Fruit fly (Drosophila melanogaster) whole organism, embryonic: ENCODE results near the gene CG32137.

Experiments used
- CG13287 ChIP-seq: fragments of 200-800 bp; sonication (Bioruptor generic); IDR thresholded peaks from 2 replicates; pipeline ENCODE4 v1.3.6; 2022; ENCODE audit warnings: missing biosample characterization, missing genetic modification characterization; ENCODE audit not compliant: partially characterized antibody
- CG13424 ChIP-seq: fragments of 200-800 bp; sonication (Bioruptor generic); optimal IDR thresholded peaks from 2 replicates; lab custom pipeline; 2019; ENCODE audit warnings: missing biosample characterization, mild to moderate bottlenecking, missing genetic modification characterization, moderate library complexity
- CG14441 ChIP-seq: fragments of 200-800 bp; sonication (Bioruptor generic); IDR thresholded peaks from 2 replicates; pipeline ENCODE4 v1.3.6; 2022; ENCODE audit warnings: missing biosample characterization, missing genetic modification characterization
- CG17186 ChIP-seq: fragments of 200-800 bp; sonication (Bioruptor generic); optimal IDR thresholded peaks from 3 replicates; lab custom pipeline; 2017; ENCODE audit warnings: missing biosample characterization, missing genetic modification reagents, missing genetic modification characterization
- CG17912 ChIP-seq: fragments of 200-800 bp; sonication (Bioruptor generic); optimal IDR thresholded peaks from 2 replicates; lab custom pipeline; 2018; ENCODE audit warnings: missing biosample characterization, mild to moderate bottlenecking, missing genetic modification characterization
- CG18011 ChIP-seq: fragments of 200-800 bp; sonication (Bioruptor generic); optimal IDR thresholded peaks from 2 replicates; lab custom pipeline; 2017; ENCODE audit warnings: missing biosample characterization, missing genetic modification characterization, mild to moderate bottlenecking, moderate library complexity, missing genotype
- CG2129 ChIP-seq: fragments of 200-800 bp; sonication (Bioruptor generic); IDR thresholded peaks from 2 replicates; pipeline ENCODE4 v1.3.6; 2022; ENCODE audit warnings: missing biosample characterization, missing genetic modification characterization; ENCODE audit not compliant: partially characterized antibody
- CG2678 ChIP-seq: fragments of 200-800 bp; sonication (Bioruptor generic); optimal IDR thresholded peaks from 3 replicates; lab custom pipeline; 2019; ENCODE audit warnings: missing biosample characterization, mild to moderate bottlenecking, missing genetic modification characterization, moderate library complexity
- CG2889 ChIP-seq: fragments of 200-800 bp; sonication (Bioruptor generic); IDR thresholded peaks from 3 replicates; pipeline ENCODE4 v1.3.6; 2022; ENCODE audit warnings: missing biosample characterization, missing genetic modification characterization
- CG30431 ChIP-seq: fragments of 200-800 bp; sonication (Bioruptor generic); optimal IDR thresholded peaks from 2 replicates; lab custom pipeline; 2017; ENCODE audit warnings: missing biosample characterization, missing genetic modification characterization
- CG3065 ChIP-seq: fragments of 200-800 bp; sonication (Bioruptor generic); optimal IDR thresholded peaks from 2 replicates; lab custom pipeline; 2016; ENCODE audit warnings: missing biosample characterization, missing genetic modification characterization
- CG31441 ChIP-seq: fragments of 200-800 bp; sonication (Bioruptor generic); IDR thresholded peaks from 2 replicates; pipeline ENCODE4 v1.3.6; 2022; ENCODE audit warnings: missing biosample characterization, missing genetic modification characterization
- CG34422 ChIP-seq: fragments of 200-800 bp; sonication (Bioruptor generic); IDR thresholded peaks from 3 replicates; pipeline ENCODE4 v1.3.6; 2022; ENCODE audit warnings: missing biosample characterization, missing genetic modification characterization
- CG4730 ChIP-seq: fragments of 200-800 bp; sonication (Bioruptor generic); IDR thresholded peaks from 2 replicates; pipeline ENCODE4 v1.3.6; 2022; ENCODE audit warnings: missing biosample characterization, missing genetic modification characterization
- CG5180 ChIP-seq: fragments of 200-800 bp; sonication (Bioruptor generic); optimal IDR thresholded peaks from 3 replicates; lab custom pipeline; 2017; ENCODE audit warnings: missing biosample characterization, missing genetic modification characterization, mild to moderate bottlenecking, moderate library complexity, missing genetic modification reagents
- CG7987 ChIP-seq: fragments of 200-800 bp; sonication (Bioruptor generic); optimal IDR thresholded peaks from 2 replicates; lab custom pipeline; 2018; ENCODE audit warnings: missing biosample characterization, mild to moderate bottlenecking, missing genetic modification characterization, moderate library complexity
- CTCF ChIP-seq: fragments of 200-800 bp; sonication (Bioruptor generic); optimal IDR thresholded peaks from 2 replicates; lab custom pipeline; 2017; ENCODE audit warnings: missing biosample characterization, mild to moderate bottlenecking, missing genetic modification characterization, moderate library complexity
- Chrac-16 ChIP-seq: fragments of 200-800 bp; sonication (Bioruptor generic); optimal IDR thresholded peaks from 3 replicates; lab custom pipeline; 2016; ENCODE audit warnings: missing biosample characterization, missing genetic modification characterization
- D19A ChIP-seq: fragments of 200-800 bp; optimal IDR thresholded peaks from 3 replicates; lab custom pipeline; 2019; ENCODE audit warnings: missing biosample characterization, mild to moderate bottlenecking, missing genetic modification characterization, moderate library complexity
- Dfd ChIP-seq, 2 experiments: fragments of >200 bp; optimal IDR thresholded peaks; 2 replicates each; lab custom pipeline; 2017; ENCODE audit warnings: missing biosample characterization in 2 of 2, missing genetic modification characterization in 2 of 2
- Dip3 ChIP-seq: fragments of 200-800 bp; sonication (Bioruptor generic); optimal IDR thresholded peaks from 3 replicates; lab custom pipeline; 2016; ENCODE audit warnings: missing biosample characterization, missing genetic modification characterization
- Drgx ChIP-seq: fragments of 200-800 bp; sonication (Bioruptor generic); IDR thresholded peaks from 2 replicates; pipeline ENCODE4 v1.3.6; 2022; ENCODE audit warnings: missing biosample characterization, missing genetic modification characterization
- H2.0 ChIP-seq: fragments of 200-800 bp; sonication (Bioruptor generic); IDR thresholded peaks from 2 replicates; pipeline ENCODE4 v1.3.6; 2022; ENCODE audit warnings: missing biosample characterization, missing genetic modification characterization
- HHEX ChIP-seq: fragments of 200-800 bp; sonication (Bioruptor generic); optimal IDR thresholded peaks from 3 replicates; lab custom pipeline; 2017; ENCODE audit warnings: missing biosample characterization, mild to moderate bottlenecking, missing genetic modification characterization, missing genetic modification reagents
- HLH3B ChIP-seq: fragments of 200-800 bp; sonication (Bioruptor generic); IDR thresholded peaks from 2 replicates; pipeline ENCODE4 v1.3.6; 2022; ENCODE audit warnings: missing biosample characterization, missing genetic modification characterization
- Hand ChIP-seq: fragments of 200-800 bp; sonication (Bioruptor generic); optimal IDR thresholded peaks from 2 replicates; lab custom pipeline; 2017; ENCODE audit warnings: mild to moderate bottlenecking, missing biosample characterization, missing genetic modification reagents, missing genetic modification characterization
- Hr78 ChIP-seq, 2 experiments: fragments of 200-800 bp in 1 of 2; fragments of >200 bp in 1 of 2; sonication (Bioruptor generic) in 1 of 2; optimal IDR thresholded peaks; 2 replicates each; lab custom pipeline; 2017 to 2019; ENCODE audit warnings: missing biosample characterization in 2 of 2, missing genetic modification characterization in 2 of 2, mild to moderate bottlenecking in 1 of 2, moderate library complexity in 1 of 2
- MTF-1 ChIP-seq: fragments of 200-800 bp; sonication (Bioruptor generic); optimal IDR thresholded peaks from 2 replicates; lab custom pipeline; 2018; ENCODE audit warnings: missing biosample characterization, mild to moderate bottlenecking, missing genetic modification characterization, borderline replicate concordance
- NfI ChIP-seq: fragments of 200-800 bp; sonication (Bioruptor generic); optimal IDR thresholded peaks from 3 replicates; lab custom pipeline; 2018; ENCODE audit warnings: missing biosample characterization, mild to moderate bottlenecking, missing genetic modification characterization, moderate library complexity
- Rx ChIP-seq: fragments of 200-800 bp; sonication (Bioruptor generic); IDR thresholded peaks from 2 replicates; pipeline ENCODE4 v1.3.6; 2022; ENCODE audit warnings: missing biosample characterization, missing genetic modification characterization
- br ChIP-seq: fragments of >200 bp; optimal IDR thresholded peaks from 2 replicates; lab custom pipeline; 2017
- dan ChIP-seq: fragments of 200-800 bp; sonication (Bioruptor generic); IDR thresholded peaks from 2 replicates; pipeline ENCODE4 v1.3.6; 2022; ENCODE audit warnings: missing biosample characterization, missing genetic modification characterization
- dysf ChIP-seq: fragments of 200-800 bp; sonication (Bioruptor generic); IDR thresholded peaks from 3 replicates; pipeline ENCODE4 v1.3.6; 2022; ENCODE audit warnings: missing biosample characterization, missing genetic modification characterization
- exex ChIP-seq: fragments of 200-800 bp; sonication (Bioruptor generic); optimal IDR thresholded peaks from 4 replicates; lab custom pipeline; 2018; ENCODE audit warnings: missing biosample characterization, mild to moderate bottlenecking, missing genetic modification characterization, moderate library complexity
- gce ChIP-seq: fragments of 200-800 bp; sonication (Bioruptor generic); IDR thresholded peaks from 3 replicates; pipeline ENCODE4 v1.3.6; 2022; ENCODE audit warnings: missing biosample characterization, missing genetic modification characterization
- gt ChIP-seq: fragments of 200-800 bp; sonication (Bioruptor generic); IDR thresholded peaks from 2 replicates; pipeline ENCODE4 v1.3.6; 2022; ENCODE audit warnings: missing biosample characterization, missing genetic modification characterization
- ham ChIP-seq: fragments of 200-800 bp; sonication (Bioruptor generic); IDR thresholded peaks from 2 replicates; pipeline ENCODE4 v1.3.6; 2022; ENCODE audit warnings: missing biosample characterization, missing genetic modification characterization
- hth ChIP-seq: fragments of >200 bp; optimal IDR thresholded peaks from 2 replicates; lab custom pipeline; 2017; ENCODE audit warnings: inconsistent platforms
- jing ChIP-seq: fragments of 200-800 bp; sonication (Bioruptor generic); optimal IDR thresholded peaks from 2 replicates; lab custom pipeline; 2018; ENCODE audit warnings: missing biosample characterization, mild to moderate bottlenecking, missing genetic modification characterization
- nau ChIP-seq: fragments of 200-800 bp; sonication (Bioruptor generic); optimal IDR thresholded peaks from 3 replicates; lab custom pipeline; 2017; ENCODE audit warnings: missing biosample characterization, mild to moderate bottlenecking, missing genetic modification characterization, missing genetic modification reagents
- nerfin-1 ChIP-seq: fragments of 200-800 bp; sonication (Bioruptor generic); optimal IDR thresholded peaks from 3 replicates; lab custom pipeline; 2019; ENCODE audit warnings: missing biosample characterization, mild to moderate bottlenecking, missing genetic modification characterization, moderate library complexity
- oc ChIP-seq: fragments of 200-800 bp; sonication (Bioruptor generic); optimal IDR thresholded peaks from 2 replicates; lab custom pipeline; 2018; ENCODE audit warnings: missing biosample characterization, mild to moderate bottlenecking, missing genetic modification characterization, moderate library complexity
- odd ChIP-seq: fragments of 200-800 bp; sonication (Bioruptor generic); optimal IDR thresholded peaks from 2 replicates; lab custom pipeline; 2017; ENCODE audit warnings: missing biosample characterization, mild to moderate bottlenecking, missing genetic modification characterization
- pb ChIP-seq: fragments of 200-800 bp; sonication (Bioruptor generic); optimal IDR thresholded peaks from 3 replicates; lab custom pipeline; 2016; ENCODE audit warnings: missing biosample characterization, missing genetic modification characterization
- phol ChIP-seq: fragments of 200-800 bp; sonication (Bioruptor generic); optimal IDR thresholded peaks from 3 replicates; lab custom pipeline; 2018; ENCODE audit warnings: missing biosample characterization, mild to moderate bottlenecking, missing genetic modification characterization, moderate library complexity
- run ChIP-seq: fragments of 200-800 bp; sonication (Bioruptor generic); optimal IDR thresholded peaks from 3 replicates; lab custom pipeline; 2018; ENCODE audit warnings: missing biosample characterization, mild to moderate bottlenecking, missing genetic modification characterization
- sc ChIP-seq, 3 experiments: fragments of >200 bp in 2 of 3; fragments of 200-800 bp in 1 of 3; sonication (Bioruptor generic) in 1 of 3; optimal IDR thresholded peaks; 2 replicates in 2 of 3; 3 replicates in 1 of 3; lab custom pipeline; 2017; ENCODE audit warnings: mild to moderate bottlenecking in 1 of 3, missing biosample characterization in 1 of 3, missing genetic modification characterization in 1 of 3, missing genetic modification reagents in 1 of 3
- sima ChIP-seq: fragments of 200-800 bp; sonication (Bioruptor generic); optimal IDR thresholded peaks from 2 replicates; lab custom pipeline; 2016; ENCODE audit warnings: missing biosample characterization, missing genetic modification characterization
- sr ChIP-seq: fragments of 200-800 bp; sonication (Bioruptor generic); IDR thresholded peaks from 3 replicates; pipeline ENCODE4 v1.3.6; 2022; ENCODE audit warnings: missing biosample characterization, missing genetic modification characterization
- sug ChIP-seq: fragments of 200-800 bp; optimal IDR thresholded peaks from 2 replicates; lab custom pipeline; 2019; ENCODE audit warnings: missing biosample characterization, mild to moderate bottlenecking, missing genetic modification characterization, moderate library complexity

Gene CG32137

DNA sequence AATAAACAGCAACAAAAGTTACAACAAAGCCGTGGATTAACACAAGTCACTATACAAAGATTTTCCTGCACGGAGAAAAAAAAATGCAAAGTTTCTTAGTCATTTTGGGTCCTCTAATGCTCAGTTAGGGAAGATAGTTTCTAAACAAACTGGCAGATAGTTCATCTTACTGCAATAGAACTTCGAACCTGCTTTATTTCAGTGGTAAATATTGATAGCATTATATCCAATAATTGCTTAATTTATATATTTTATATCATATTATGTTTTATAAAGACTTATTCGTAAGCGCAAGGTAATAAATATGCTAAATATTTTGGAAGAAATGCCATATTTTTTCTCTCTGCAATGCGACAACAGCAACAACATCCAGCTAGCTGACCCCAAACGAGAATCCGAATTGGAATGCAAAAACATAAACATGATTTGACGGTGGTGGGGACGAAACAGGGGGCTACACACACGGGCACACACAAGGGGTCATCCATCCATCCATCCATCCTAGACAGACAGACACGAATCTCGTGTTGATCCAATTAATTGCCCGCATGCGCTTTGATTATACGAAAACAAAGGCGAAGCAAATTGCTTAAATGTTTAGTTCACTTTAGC lies 27.3 kb upstream of the CG32137 start (continued):
- TF ChIP-seq CG4730 (GFP tag; lab: Robert Waterston, UW) (peak; percentile 41; the same call in 1 of the 2 replicates), pb (GFP tag; lab: Kevin White, UChicago) (no peak), oc (tag; lab: Kevin White, UChicago) (peak; percentile 58), Hand (GFP tag; lab: Kevin White, UChicago) (no peak), hth (lab: Kevin White, UChicago) (no peak), MTF-1 (no peak), NfI (peak; percentile 66), HHEX (GFP tag; lab: Kevin White, UChicago) (peak; percentile 76), gt (no peak), sima (GFP tag; lab: Kevin White, UChicago) (no peak), sc (optimal IDR thresholded peaks at IDR 0.05; lab: Kevin White, UChicago) (no peak), sc (GFP tag; optimal IDR thresholded peaks at IDR 0.05; lab: Kevin White, UChicago) (peak; percentile 58), CG17186 (GFP tag; lab: Kevin White, UChicago) (no peak), dan (GFP tag; lab: Robert Waterston, UW) (no peak), Drgx (no peak), Dfd (GFP tag; optimal IDR thresholded peaks at IDR 0.05; lab: Kevin White, UChicago) (no peak), HLH3B (GFP tag; lab: Robert Waterston, UW) (peak; percentile 62), CG18011 (GFP tag; lab: Kevin White, UChicago) (no peak), CG17912 (GFP tag; lab: Kevin White, UChicago) (no peak), H2.0 (GFP tag; lab: Robert Waterston, UW) (peak; percentile 36), sr (GFP tag; lab: Robert Waterston, UW) (no peak), exex (no peak), CTCF (GFP tag; lab: Kevin White, UChicago) (peak; percentile 22), CG30431 (GFP tag; lab: Kevin White, UChicago) (peak; percentile 53), CG7987 (GFP tag; lab: Kevin White, UChicago) (no peak), CG14441 (peak; percentile 64), D19A (tag; lab: Kevin White, UChicago) (peak; percentile 40), CG31441 (peak; percentile 87), gce (no peak), CG2129 (no peak), CG13287 (GFP tag; lab: Robert Waterston, UW) (no peak), run (tag; lab: Kevin White, UChicago) (peak; percentile 2), Hr78 (GFP tag; optimal IDR thresholded peaks at IDR 0.05; lab: Kevin White, UChicago) (peak in 1 of 2 experiments; percentile 89), CG34422 (peak; percentile 61; the same call in 1 of the 3 replicates), Dip3 (GFP tag; lab: Kevin White, UChicago) (no peak), CG13424 (tag; lab: Kevin White, UChicago) (peak; percentile 75), nau (GFP tag; lab: Kevin White, UChicago) (peak; percentile 18), ham (GFP tag; lab: Robert Waterston, UW) (no peak), sug (tag; lab: Kevin White, UChicago) (peak; percentile 36), CG2678 (peak; percentile 85), CG5180 (GFP tag; lab: Kevin White, UChicago) (peak; percentile 4), dysf (GFP tag; lab: Robert Waterston, UW) (peak; percentile 81), nerfin-1 (tag; lab: Kevin White, UChicago) (peak; percentile 51), jing (GFP tag; lab: Kevin White, UChicago) (peak; percentile 34), Rx (GFP tag; lab: Robert Waterston, UW) (peak; percentile 50), br (lab: Kevin White, UChicago) (no peak), CG2889 (GFP tag; lab: Robert Waterston, UW) (peak; percentile 42; the same call in 1 of the 3 replicates), CG3065 (GFP tag; lab: Kevin White, UChicago) (no peak), odd (GFP tag; lab: Kevin White, UChicago) (peak; percentile 55), phol (peak; percentile 84), Chrac-16 (peak; percentile 36)
